Fruit fly (Drosophila melanogaster) whole organism, embryonic: ENCODE measurements around the gene ImpE3.

Source experiments
- Awh ChIP-seq: fragments of 200-800 bp; sonication (Bioruptor generic); IDR thresholded peaks from 2 replicates; pipeline ENCODE4, ENCODE4 v1.3.6; 2022; ENCODE audit warnings: missing biosample characterization, missing genetic modification characterization
- Bteb2 ChIP-seq: fragments of 200-800 bp; sonication (Bioruptor generic); optimal IDR thresholded peaks from 2 replicates; lab custom pipeline; 2016; ENCODE audit warnings: missing biosample characterization, missing genetic modification characterization
- CG14667 ChIP-seq: fragments of 200-800 bp; sonication (Bioruptor generic); IDR thresholded peaks from 2 replicates; pipeline ENCODE4 v1.3.6; 2022; ENCODE audit warnings: missing biosample characterization, missing genetic modification characterization
- CG16779 ChIP-seq: fragments of 200-800 bp; sonication (Bioruptor generic); IDR thresholded peaks from 2 replicates; pipeline ENCODE4 v1.3.6; 2022; ENCODE audit warnings: missing biosample characterization, missing genetic modification characterization
- CG18764 ChIP-seq: fragments of 200-800 bp; sonication (Bioruptor generic); optimal IDR thresholded peaks from 3 replicates; lab custom pipeline; 2016; ENCODE audit warnings: missing biosample characterization, missing genetic modification characterization
- CG2202 ChIP-seq: fragments of 200-800 bp; sonication (Bioruptor generic); optimal IDR thresholded peaks from 2 replicates; lab custom pipeline; 2018; ENCODE audit warnings: missing biosample characterization, mild to moderate bottlenecking, missing genetic modification characterization
- CG30431 ChIP-seq: fragments of 200-800 bp; sonication (Bioruptor generic); optimal IDR thresholded peaks from 2 replicates; lab custom pipeline; 2017; ENCODE audit warnings: missing biosample characterization, missing genetic modification characterization
- CG32772 ChIP-seq: fragments of 200-800 bp; sonication (Bioruptor generic); IDR thresholded peaks from 2 replicates; pipeline ENCODE4 v1.3.6; 2022; ENCODE audit warnings: missing biosample characterization, missing genetic modification characterization
- CG3281 ChIP-seq: fragments of 200-800 bp; sonication (Bioruptor generic); optimal IDR thresholded peaks from 3 replicates; lab custom pipeline; 2017; ENCODE audit warnings: missing biosample characterization, mild to moderate bottlenecking, missing genetic modification characterization
- CG4328 ChIP-seq: fragments of 200-800 bp; sonication (Bioruptor generic); optimal IDR thresholded peaks from 3 replicates; lab custom pipeline; 2017; ENCODE audit warnings: missing biosample characterization, missing genetic modification reagents, missing genetic modification characterization
- CG6272 ChIP-seq: fragments of 200-800 bp; sonication (Bioruptor generic); IDR thresholded peaks from 2 replicates; pipeline ENCODE4 v1.3.6; 2022; ENCODE audit warnings: missing biosample characterization, missing genetic modification characterization
- CG8765 ChIP-seq: fragments of 200-800 bp; sonication (Bioruptor generic); IDR thresholded peaks from 2 replicates; pipeline ENCODE4 v1.3.6; 2022; ENCODE audit warnings: missing biosample characterization, missing genetic modification characterization
- CG9932 ChIP-seq: fragments of 200-800 bp; sonication (Bioruptor generic); IDR thresholded peaks from 2 replicates; pipeline ENCODE4 v1.3.6; 2022; ENCODE audit warnings: missing biosample characterization, missing genetic modification characterization
- Dek ChIP-seq: fragments of 200-800 bp; sonication (Bioruptor generic); optimal IDR thresholded peaks from 3 replicates; lab custom pipeline; 2019; ENCODE audit warnings: missing biosample characterization, mild to moderate bottlenecking, missing genetic modification characterization, moderate library complexity
- Dll ChIP-seq: fragments of 200-800 bp; sonication (Bioruptor generic); IDR thresholded peaks from 4 replicates; pipeline ENCODE4 v1.3.6; 2022; ENCODE audit warnings: missing biosample characterization, missing genetic modification characterization; ENCODE audit not compliant: partially characterized antibody
- Dref ChIP-seq: fragments of 200-800 bp; sonication (Bioruptor generic); IDR thresholded peaks from 2 replicates; pipeline ENCODE4 v1.3.6; 2022; ENCODE audit warnings: missing biosample characterization, missing genetic modification characterization
- E2f1 ChIP-seq: fragments of 200-800 bp; sonication (Bioruptor generic); IDR thresholded peaks from 2 replicates; pipeline ENCODE4 v1.3.6; 2022; ENCODE audit warnings: missing biosample characterization, missing genetic modification characterization
- Fer2 ChIP-seq: fragments of 200-800 bp; sonication (Bioruptor generic); optimal IDR thresholded peaks from 2 replicates; lab custom pipeline; 2018; ENCODE audit warnings: missing biosample characterization, mild to moderate bottlenecking, missing genetic modification characterization, moderate library complexity
- H15 ChIP-seq: fragments of 200-800 bp; sonication (Bioruptor generic); IDR thresholded peaks from 3 replicates; pipeline ENCODE4 v1.3.6; 2022; ENCODE audit warnings: missing biosample characterization, missing genetic modification characterization
- H2.0 ChIP-seq: fragments of 200-800 bp; sonication (Bioruptor generic); IDR thresholded peaks from 2 replicates; pipeline ENCODE4 v1.3.6; 2022; ENCODE audit warnings: missing biosample characterization, missing genetic modification characterization
- HLH4C ChIP-seq: fragments of 200-800 bp; sonication (Bioruptor generic); IDR thresholded peaks from 3 replicates; pipeline ENCODE4 v1.3.6; 2022; ENCODE audit warnings: missing biosample characterization, missing genetic modification characterization; ENCODE audit not compliant: partially characterized antibody
- Hr51 ChIP-seq, 2 experiments: fragments of 200-800 bp; sonication (Bioruptor generic); optimal IDR thresholded peaks; 2 replicates in 1 of 2; 3 replicates in 1 of 2; lab custom pipeline; 2016 to 2018; ENCODE audit warnings: missing biosample characterization in 2 of 2, missing genetic modification characterization in 2 of 2, mild to moderate bottlenecking in 1 of 2, moderate library complexity in 1 of 2
- Hr78 ChIP-seq, 2 experiments: fragments of 200-800 bp in 1 of 2; fragments of >200 bp in 1 of 2; sonication (Bioruptor generic) in 1 of 2; optimal IDR thresholded peaks; 2 replicates each; lab custom pipeline; 2017 to 2019; ENCODE audit warnings: missing biosample characterization in 2 of 2, missing genetic modification characterization in 2 of 2, mild to moderate bottlenecking in 1 of 2, moderate library complexity in 1 of 2
- MBD-R2 ChIP-seq: fragments of 200-800 bp; sonication (Bioruptor generic); IDR thresholded peaks from 2 replicates; pipeline ENCODE4 v1.3.6; 2022; ENCODE audit warnings: missing biosample characterization, missing genetic modification characterization
- NFAT ChIP-seq: fragments of 200-800 bp; sonication (Bioruptor generic); IDR thresholded peaks from 2 replicates; pipeline ENCODE4 v1.3.6; 2022; ENCODE audit warnings: missing biosample characterization, missing genetic modification characterization
- Neu2 ChIP-seq: fragments of 200-800 bp; sonication (Bioruptor generic); optimal IDR thresholded peaks from 3 replicates; lab custom pipeline; 2016; ENCODE audit warnings: missing biosample characterization, missing genetic modification characterization, borderline replicate concordance
- Nf-YC ChIP-seq: fragments of 200-800 bp; optimal IDR thresholded peaks from 3 replicates; lab custom pipeline; 2019; ENCODE audit warnings: missing biosample characterization, mild to moderate bottlenecking, missing genetic modification characterization, moderate library complexity
- Spps ChIP-seq: fragments of 200-800 bp; sonication (Bioruptor generic); optimal IDR thresholded peaks from 2 replicates; lab custom pipeline; 2018; ENCODE audit warnings: missing biosample characterization, mild to moderate bottlenecking, missing genetic modification characterization
- Vsx1 ChIP-seq: fragments of 200-800 bp; sonication (Bioruptor generic); optimal IDR thresholded peaks from 2 replicates; lab custom pipeline; 2017; ENCODE audit warnings: missing biosample characterization, mild to moderate bottlenecking, missing genetic modification characterization, missing genetic modification reagents
- al ChIP-seq: fragments of 200-800 bp; sonication (Bioruptor generic); IDR thresholded peaks from 2 replicates; pipeline ENCODE4 v1.3.6; 2022; ENCODE audit warnings: missing biosample characterization, missing genetic modification characterization
- ase ChIP-seq: fragments of 200-800 bp; sonication (Bioruptor generic); IDR thresholded peaks from 3 replicates; pipeline ENCODE4 v1.3.6; 2022; ENCODE audit warnings: missing biosample characterization, missing genetic modification characterization
- bab2 ChIP-seq: fragments of 200-800 bp; sonication (Bioruptor generic); optimal IDR thresholded peaks from 2 replicates; lab custom pipeline; 2016; ENCODE audit warnings: missing biosample characterization, missing genetic modification characterization
- cad ChIP-seq: fragments of >200 bp; optimal IDR thresholded peaks from 2 replicates; lab custom pipeline; 2017; ENCODE audit warnings: missing biosample characterization, missing genetic modification characterization
- crc ChIP-seq: fragments of 200-800 bp; sonication (Bioruptor generic); optimal IDR thresholded peaks from 2 replicates; lab custom pipeline; 2016; ENCODE audit warnings: missing biosample characterization, missing genetic modification characterization
- croc ChIP-seq: fragments of 200-800 bp; sonication (Bioruptor generic); conservative IDR thresholded peaks from 3 replicates; pipeline ENCODE4 v1.3.6; 2022; ENCODE audit warnings: missing biosample characterization, missing genetic modification characterization
- cwo ChIP-seq: fragments of 200-800 bp; sonication (Bioruptor generic); optimal IDR thresholded peaks from 3 replicates; lab custom pipeline; 2017; ENCODE audit warnings: missing biosample characterization, missing genetic modification characterization, mild to moderate bottlenecking, moderate library complexity, missing genetic modification reagents
- dati ChIP-seq: fragments of 200-800 bp; sonication (Bioruptor generic); IDR thresholded peaks from 2 replicates; pipeline ENCODE4 v1.3.6; 2022; ENCODE audit warnings: missing biosample characterization, missing genetic modification characterization
- dimm ChIP-seq: fragments of 200-800 bp; sonication (Bioruptor generic); IDR thresholded peaks from 2 replicates; pipeline ENCODE4 v1.3.6; 2022; ENCODE audit warnings: missing biosample characterization, missing genetic modification characterization
- dmrt99B ChIP-seq: fragments of 200-800 bp; sonication (Bioruptor generic); optimal IDR thresholded peaks from 2 replicates; lab custom pipeline; 2018; ENCODE audit warnings: missing biosample characterization, mild to moderate bottlenecking, missing genetic modification characterization, moderate library complexity
- jigr1 ChIP-seq: fragments of 200-800 bp; sonication (Bioruptor generic); IDR thresholded peaks from 3 replicates; pipeline ENCODE4 v1.3.6; 2022; ENCODE audit warnings: missing biosample characterization, missing genetic modification characterization
- kah ChIP-seq: fragments of 200-800 bp; sonication (Bioruptor generic); optimal IDR thresholded peaks from 2 replicates; lab custom pipeline; 2018; ENCODE audit warnings: missing biosample characterization, mild to moderate bottlenecking, missing genetic modification characterization
- maf-S ChIP-seq: fragments of 200-800 bp; sonication (Bioruptor generic); optimal IDR thresholded peaks from 2 replicates; lab custom pipeline; 2016; ENCODE audit warnings: missing biosample characterization, missing genetic modification characterization
- oc ChIP-seq: fragments of 200-800 bp; sonication (Bioruptor generic); optimal IDR thresholded peaks from 2 replicates; lab custom pipeline; 2018; ENCODE audit warnings: missing biosample characterization, mild to moderate bottlenecking, missing genetic modification characterization, moderate library complexity
- org-1 ChIP-seq: fragments of 200-800 bp; sonication (Bioruptor generic); optimal IDR thresholded peaks from 2 replicates; lab custom pipeline; 2017; ENCODE audit warnings: missing biosample characterization, missing genetic modification characterization
- psq ChIP-seq: fragments of 200-800 bp; sonication (Bioruptor generic); optimal IDR thresholded peaks from 2 replicates; lab custom pipeline; 2017; ENCODE audit warnings: missing biosample characterization, missing genetic modification characterization
- seq ChIP-seq: fragments of 200-800 bp; sonication (Bioruptor generic); IDR thresholded peaks from 2 replicates; pipeline ENCODE4 v1.3.6; 2022; ENCODE audit warnings: missing biosample characterization, missing genetic modification characterization
- sim ChIP-seq: fragments of 200-800 bp; sonication (Bioruptor generic); IDR thresholded peaks from 2 replicates; pipeline ENCODE4 v1.3.6; 2022; ENCODE audit warnings: missing biosample characterization, missing genetic modification characterization
- trem ChIP-seq: fragments of 200-800 bp; optimal IDR thresholded peaks from 3 replicates; lab custom pipeline; 2019; ENCODE audit warnings: missing biosample characterization, mild to moderate bottlenecking, missing genetic modification characterization, moderate library complexity
- yki ChIP-seq: fragments of >200 bp; optimal IDR thresholded peaks from 3 replicates; lab custom pipeline; 2018
- z ChIP-seq: fragments of 200-800 bp; sonication (Bioruptor generic); IDR thresholded peaks from 3 replicates; pipeline ENCODE4 v1.3.6; 2022; ENCODE audit warnings: missing biosample characterization, missing genetic modification characterization
- zen ChIP-seq: fragments of 200-800 bp; sonication (Bioruptor generic); optimal IDR thresholded peaks from 3 replicates; lab custom pipeline; 2018; ENCODE audit warnings: missing biosample characterization, mild to moderate bottlenecking, missing genetic modification characterization, moderate library complexity

The ImpE3 gene

DNA sequence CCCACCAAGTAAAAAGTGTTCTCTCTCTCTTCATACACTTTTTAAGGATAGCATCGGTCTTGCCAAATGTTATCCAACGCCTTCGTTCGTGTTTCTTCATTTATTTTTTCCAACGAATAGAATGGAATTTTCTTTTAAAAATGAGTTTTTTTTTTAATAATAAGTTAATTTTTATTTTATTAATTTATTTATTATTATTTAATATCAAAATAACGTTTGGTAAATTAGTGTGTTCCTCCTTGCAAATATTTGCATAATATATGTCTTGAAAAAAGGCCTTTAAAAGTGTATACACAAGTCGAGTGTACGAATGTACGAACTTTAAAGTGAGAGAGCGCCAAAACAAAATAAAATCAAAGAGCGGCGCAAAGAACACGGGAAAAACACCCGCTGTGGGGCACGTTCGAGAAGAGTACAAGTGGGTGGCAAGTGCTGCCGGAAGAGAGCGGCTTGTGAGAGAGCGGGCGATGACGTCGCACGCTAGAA lies 2.1 kb downstream of the ImpE3 start (continued):
- peak; percentile 49; the same call in 2 of the 3 replicates for TF ChIP-seq ase (GFP tag; lab: Robert Waterston, UW)
- TF ChIP-seq CG2202, result peak; percentile 72
- peak; percentile 27 for TF ChIP-seq Bteb2 (GFP tag; lab: Kevin White, UChicago)
- no peak for TF ChIP-seq CG16779 (GFP tag; lab: Robert Waterston, UW)
- peak; percentile 70 for TF ChIP-seq H2.0 (GFP tag; lab: Robert Waterston, UW)
- TF ChIP-seq CG32772, result peak; percentile 56; the same call in 1 of the 2 replicates
- peak; percentile 64; the same call in 2 of the 3 replicates for TF ChIP-seq croc (GFP tag; lab: Robert Waterston, UW)
- TF ChIP-seq crc, result no peak
- peak; percentile 91 for TF ChIP-seq Dek
- peak; percentile 70 for TF ChIP-seq Fer2
- no peak for TF ChIP-seq CG18764 (GFP tag; lab: Kevin White, UChicago)
- peak; percentile 74 for TF ChIP-seq Nf-YC
- peak; percentile 70 for TF ChIP-seq NFAT (GFP tag; lab: Robert Waterston, UW)
- peak; percentile 69 for TF ChIP-seq E2f1 (GFP tag; lab: Robert Waterston, UW)
- TF ChIP-seq sim (GFP tag; lab: Robert Waterston, UW), result peak; percentile 26; the same call in 1 of the 2 replicates
- TF ChIP-seq zen, result peak; percentile 39
- peak; percentile 75 for TF ChIP-seq cwo (GFP tag; lab: Kevin White, UChicago)
- TF ChIP-seq cad (GFP tag; lab: Kevin White, UChicago), result no peak
- TF ChIP-seq jigr1, result no peak
- TF ChIP-seq Neu2 (GFP tag; lab: Kevin White, UChicago), result no peak
- TF ChIP-seq psq (GFP tag; lab: Kevin White, UChicago), result peak; percentile 48
- TF ChIP-seq kah (GFP tag; lab: Kevin White, UChicago), result peak; percentile 63
- peak; percentile 50 for TF ChIP-seq seq (GFP tag; lab: Robert Waterston, UW)
- TF ChIP-seq z, result no peak
- no peak for TF ChIP-seq Dref (GFP tag; lab: Robert Waterston, UW)
- peak; percentile 86 for TF ChIP-seq CG3281 (GFP tag; lab: Kevin White, UChicago)
- peak; percentile 71 for TF ChIP-seq trem
- peak; percentile 54 for TF ChIP-seq al (GFP tag; lab: Robert Waterston, UW)
- peak; percentile 64 for TF ChIP-seq CG4328 (GFP tag; lab: Kevin White, UChicago)
- TF ChIP-seq Hr78 (GFP tag; optimal IDR thresholded peaks at IDR 0.05; lab: Kevin White, UChicago), result peak in 1 of 2 experiments; percentile 76
- TF ChIP-seq Vsx1, result no peak
- TF ChIP-seq H15, result 0 out of 3 replicates have a peak, but pooled peaks have one; percentile 48
- TF ChIP-seq dmrt99B (tag; lab: Kevin White, UChicago), result peak; percentile 92
- no peak for TF ChIP-seq dati (GFP tag; lab: Robert Waterston, UW)
- peak; percentile 81 for TF ChIP-seq oc (tag; lab: Kevin White, UChicago)
- TF ChIP-seq Dll (GFP tag; lab: Robert Waterston, UW), result peak; percentile 34; the same call in 1 of the 4 replicates
- TF ChIP-seq CG9932 (GFP tag; lab: Robert Waterston, UW), result peak; percentile 73
- TF ChIP-seq CG6272, result no peak
- peak; percentile 6 for TF ChIP-seq bab2 (GFP tag; lab: Kevin White, UChicago)
- peak; percentile 61 for TF ChIP-seq CG14667 (GFP tag; lab: Robert Waterston, UW)
- TF ChIP-seq MBD-R2, result no peak
- peak; percentile 61 for TF ChIP-seq Awh (GFP tag; lab: Robert Waterston, UW)
- TF ChIP-seq org-1 (GFP tag; lab: Kevin White, UChicago), result peak; percentile 80
- TF ChIP-seq CG8765 (GFP tag; lab: Robert Waterston, UW), result no peak
- TF ChIP-seq Spps (tag; lab: Kevin White, UChicago), result peak; percentile 50
- no peak for TF ChIP-seq HLH4C (GFP tag; lab: Robert Waterston, UW)
- no peak; the same call in 1 of the 2 replicates for TF ChIP-seq dimm (GFP tag; lab: Robert Waterston, UW)
- TF ChIP-seq CG30431 (GFP tag; lab: Kevin White, UChicago), result peak; percentile 80
- TF ChIP-seq Hr51 (GFP tag; optimal IDR thresholded peaks at IDR 0.05; lab: Kevin White, UChicago), result peak; percentile 41 to 96
- no peak for TF ChIP-seq yki
- no peak for TF ChIP-seq maf-S
